Worm (Caenorhabditis elegans): ENCODE data around the gene K02E2.6.

ce11 chrV:20380320-20380719 is at the start of gene K02E2.6:
- no peak for TF ChIP-seq unc-62 (GFP tag; optimal IDR thresholded peaks at IDR 0.05)
- TF ChIP-seq nhr-237 (tag; optimal IDR thresholded peaks at IDR 0.05): no peak
